Fruit fly (Drosophila melanogaster) S2 (cell line): ENCODE data around the gene EMC3.

Experiments
- CG8478 ChIP-seq: fragments of >200 bp; optimal IDR thresholded peaks from 2 replicates; lab custom pipeline; 2018
- CTCF ChIP-seq, 2 experiments: fragments of >200 bp; optimal IDR thresholded peaks; 2 replicates each; lab custom pipeline; 2018

DNA sequence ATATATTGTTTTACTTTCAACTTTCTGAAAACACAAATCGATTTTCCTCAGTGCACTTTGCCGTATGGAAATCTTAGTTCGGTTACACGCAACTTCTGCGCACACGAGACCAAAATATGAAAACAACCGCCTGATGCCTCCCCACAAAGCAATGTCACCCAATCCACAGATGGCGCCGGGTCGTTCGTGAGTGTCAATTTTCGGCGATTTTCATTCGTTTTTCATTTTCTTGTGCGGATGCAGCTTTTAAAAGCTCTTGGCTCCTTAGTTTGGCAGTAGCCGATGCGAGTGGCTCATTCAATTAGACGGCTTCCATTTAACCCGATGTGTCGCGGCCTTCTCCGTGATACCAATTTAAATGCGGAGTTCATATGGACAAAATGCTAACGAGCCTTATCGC lies 8.3 kb downstream of the EMC3 start, which contains the start of gene CG6431:
- TF ChIP-seq CG8478 (lab: Kevin White, UChicago) (no peak), CTCF (optimal IDR thresholded peaks at IDR 0.05; lab: Kevin White, UChicago) (no peak)
